Fruit fly (Drosophila melanogaster) whole organism, embryonic: ENCODE measurements around the gene Spn75F.

Experiments
- CG34376 ChIP-seq: fragments of 200-800 bp; sonication (Bioruptor generic); optimal IDR thresholded peaks from 2 replicates; lab custom pipeline; 2018; ENCODE audit warnings: missing biosample characterization, mild to moderate bottlenecking, missing genetic modification characterization
- Hand ChIP-seq: fragments of 200-800 bp; sonication (Bioruptor generic); optimal IDR thresholded peaks from 2 replicates; lab custom pipeline; 2017; ENCODE audit warnings: mild to moderate bottlenecking, missing biosample characterization, missing genetic modification reagents, missing genetic modification characterization
- croc ChIP-seq: fragments of 200-800 bp; sonication (Bioruptor generic); conservative IDR thresholded peaks from 3 replicates; pipeline ENCODE4 v1.3.6; 2022; ENCODE audit warnings: missing biosample characterization, missing genetic modification characterization
- pan ChIP-seq, 4 experiments: fragments of >200 bp in 3 of 4; fragments of 200-800 bp in 1 of 4; sonication (Bioruptor generic) in 1 of 4; optimal IDR thresholded peaks in 3 of 4; IDR thresholded peaks in 1 of 4; 2 replicates each; pipeline versions ENCODE4 v1.3.6 to Lab custom; 2017 to 2022; ENCODE audit warnings: missing biosample characterization in 2 of 4, missing genetic modification characterization in 2 of 4, mixed read lengths in 1 of 4
- sim ChIP-seq: fragments of 200-800 bp; sonication (Bioruptor generic); IDR thresholded peaks from 2 replicates; pipeline ENCODE4 v1.3.6; 2022; ENCODE audit warnings: missing biosample characterization, missing genetic modification characterization

DNA sequence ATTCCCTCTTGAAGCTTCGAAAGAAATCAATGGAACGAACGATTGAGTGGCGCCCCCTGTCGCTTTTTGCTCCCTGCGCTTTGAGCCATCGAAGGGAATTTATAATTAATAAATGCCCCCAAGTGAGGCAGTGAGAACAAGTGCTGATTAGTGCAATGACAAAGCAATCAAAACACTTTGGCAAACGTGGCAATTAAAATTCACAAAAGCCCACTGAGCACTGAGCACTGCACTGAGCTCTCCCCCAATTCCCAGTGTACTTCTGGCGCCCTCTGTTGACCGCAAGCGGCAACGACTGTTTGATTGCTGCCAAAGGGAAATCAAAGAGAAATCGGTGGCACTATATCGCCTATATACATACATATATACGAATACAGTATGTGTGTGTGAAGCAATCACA lies 48.5 kb upstream of the Spn75F start:
- TF ChIP-seq pan (optimal IDR thresholded peaks at IDR 0.05; lab: Kevin White, UChicago), result no peak
- no peak for TF ChIP-seq pan (GFP tag; optimal IDR thresholded peaks at IDR 0.05 in 1 of 2, IDR thresholded peaks at IDR 0.05 in 1 of 2)
- no peak for TF ChIP-seq Hand (GFP tag; lab: Kevin White, UChicago)
- no peak for TF ChIP-seq sim
- TF ChIP-seq CG34376 (GFP tag; lab: Kevin White, UChicago), result no peak
- TF ChIP-seq croc (GFP tag; lab: Robert Waterston, UW), result no peak
